Fruit fly (Drosophila melanogaster) whole organism, embryonic: ENCODE data around the gene CCKLR-17D1.

ENCODE experiments used
- ATbp ChIP-seq: fragments of 200-800 bp; sonication (Bioruptor generic); optimal IDR thresholded peaks from 2 replicates; lab custom pipeline; 2017; ENCODE audit warnings: missing biosample characterization, mild to moderate bottlenecking, missing genetic modification characterization, missing genetic modification reagents
- CG10267 ChIP-seq: fragments of 200-800 bp; sonication (Bioruptor generic); optimal IDR thresholded peaks from 2 replicates; lab custom pipeline; 2018; ENCODE audit warnings: missing biosample characterization, mild to moderate bottlenecking, missing genetic modification characterization, moderate library complexity
- CG10274 ChIP-seq: fragments of 200-800 bp; sonication (Bioruptor generic); optimal IDR thresholded peaks from 3 replicates; lab custom pipeline; 2017; ENCODE audit warnings: missing biosample characterization, mild to moderate bottlenecking, missing genetic modification characterization
- CG11093 ChIP-seq: fragments of 200-800 bp; sonication (Bioruptor generic); IDR thresholded peaks from 3 replicates; pipeline ENCODE4 v1.3.6; 2022; ENCODE audit warnings: missing biosample characterization, missing genetic modification characterization
- CG11504 ChIP-seq: fragments of 200-800 bp; sonication (Bioruptor generic); optimal IDR thresholded peaks from 3 replicates; lab custom pipeline; 2019; ENCODE audit warnings: missing biosample characterization, mild to moderate bottlenecking, missing genetic modification characterization, moderate library complexity
- CG11695 ChIP-seq: fragments of 200-800 bp; sonication (Bioruptor generic); IDR thresholded peaks from 3 replicates; pipeline ENCODE4 v1.3.6; 2022; ENCODE audit warnings: missing biosample characterization, missing genetic modification characterization
- CG12942 ChIP-seq: fragments of 200-800 bp; sonication (Bioruptor generic); optimal IDR thresholded peaks from 3 replicates; lab custom pipeline; 2016; ENCODE audit warnings: missing biosample characterization, missing genetic modification characterization
- CG13775 ChIP-seq: fragments of 200-800 bp; sonication (Bioruptor generic); optimal IDR thresholded peaks from 3 replicates; lab custom pipeline; 2017; ENCODE audit warnings: missing biosample characterization, mild to moderate bottlenecking, missing genetic modification characterization
- CG15514 ChIP-seq: fragments of 200-800 bp; sonication (Bioruptor generic); optimal IDR thresholded peaks from 3 replicates; lab custom pipeline; 2017; ENCODE audit warnings: missing biosample characterization, missing genetic modification characterization, mild to moderate bottlenecking, moderate library complexity, missing genetic modification reagents
- CG17385 ChIP-seq: fragments of 200-800 bp; sonication (Bioruptor generic); optimal IDR thresholded peaks from 3 replicates; lab custom pipeline; 2018; ENCODE audit warnings: missing biosample characterization, mild to moderate bottlenecking, missing genetic modification characterization
- CG18011 ChIP-seq: fragments of 200-800 bp; sonication (Bioruptor generic); optimal IDR thresholded peaks from 2 replicates; lab custom pipeline; 2017; ENCODE audit warnings: missing biosample characterization, missing genetic modification characterization, mild to moderate bottlenecking, moderate library complexity, missing genotype
- CG2889 ChIP-seq: fragments of 200-800 bp; sonication (Bioruptor generic); IDR thresholded peaks from 3 replicates; pipeline ENCODE4 v1.3.6; 2022; ENCODE audit warnings: missing biosample characterization, missing genetic modification characterization
- CG31365 ChIP-seq: fragments of 200-800 bp; sonication (Bioruptor generic); optimal IDR thresholded peaks from 2 replicates; lab custom pipeline; 2018; ENCODE audit warnings: missing biosample characterization, mild to moderate bottlenecking, missing genetic modification characterization
- CG32772 ChIP-seq: fragments of 200-800 bp; sonication (Bioruptor generic); IDR thresholded peaks from 2 replicates; pipeline ENCODE4 v1.3.6; 2022; ENCODE audit warnings: missing biosample characterization, missing genetic modification characterization
- CG3281 ChIP-seq: fragments of 200-800 bp; sonication (Bioruptor generic); optimal IDR thresholded peaks from 3 replicates; lab custom pipeline; 2017; ENCODE audit warnings: missing biosample characterization, mild to moderate bottlenecking, missing genetic modification characterization
- CG34224 ChIP-seq: fragments of 200-800 bp; sonication (Bioruptor generic); IDR thresholded peaks from 3 replicates; pipeline ENCODE4 v1.3.6; 2022; ENCODE audit warnings: missing biosample characterization, missing genetic modification characterization; ENCODE audit not compliant: partially characterized antibody
- CG3995 ChIP-seq: fragments of 200-800 bp; sonication (Bioruptor generic); optimal IDR thresholded peaks from 3 replicates; lab custom pipeline; 2016; ENCODE audit warnings: missing biosample characterization, missing genetic modification characterization
- CG4820 ChIP-seq: fragments of 200-800 bp; sonication (Bioruptor generic); optimal IDR thresholded peaks from 3 replicates; lab custom pipeline; 2016; ENCODE audit warnings: missing biosample characterization, missing genetic modification characterization
- CG6272 ChIP-seq: fragments of 200-800 bp; sonication (Bioruptor generic); IDR thresholded peaks from 2 replicates; pipeline ENCODE4 v1.3.6; 2022; ENCODE audit warnings: missing biosample characterization, missing genetic modification characterization
- CG6689 ChIP-seq: fragments of 200-800 bp; sonication (Bioruptor generic); IDR thresholded peaks from 2 replicates; pipeline ENCODE4 v1.3.6; 2022; ENCODE audit warnings: missing biosample characterization, missing genetic modification characterization
- CG6813 ChIP-seq: fragments of 200-800 bp; sonication (Bioruptor generic); optimal IDR thresholded peaks from 2 replicates; lab custom pipeline; 2017; ENCODE audit warnings: missing biosample characterization, missing genetic modification characterization, mild to moderate bottlenecking, moderate library complexity, missing genetic modification reagents
- CG6854 ChIP-seq: fragments of 200-800 bp; sonication (Bioruptor generic); optimal IDR thresholded peaks from 3 replicates; lab custom pipeline; 2017; ENCODE audit warnings: missing biosample characterization, mild to moderate bottlenecking, missing genetic modification characterization
- CG8388 ChIP-seq: fragments of 200-800 bp; sonication (Bioruptor generic); optimal IDR thresholded peaks from 2 replicates; lab custom pipeline; 2019; ENCODE audit warnings: missing biosample characterization, mild to moderate bottlenecking, missing genetic modification characterization, moderate library complexity
- CG9727 ChIP-seq: fragments of 200-800 bp; sonication (Bioruptor generic); optimal IDR thresholded peaks from 3 replicates; lab custom pipeline; 2017; ENCODE audit warnings: missing biosample characterization, mild to moderate bottlenecking, missing genetic modification characterization
- CG9817 ChIP-seq: fragments of 200-800 bp; sonication (Bioruptor generic); optimal IDR thresholded peaks from 2 replicates; lab custom pipeline; 2018; ENCODE audit warnings: missing biosample characterization, mild to moderate bottlenecking, missing genetic modification characterization, moderate library complexity
- CoRest ChIP-seq: fragments of 200-800 bp; sonication (Bioruptor generic); optimal IDR thresholded peaks from 3 replicates; lab custom pipeline; 2018; ENCODE audit warnings: missing biosample characterization, mild to moderate bottlenecking, missing genetic modification characterization, moderate library complexity
- Dad ChIP-seq: fragments of 200-800 bp; sonication (Bioruptor generic); optimal IDR thresholded peaks from 3 replicates; lab custom pipeline; 2016; ENCODE audit warnings: missing biosample characterization, missing genetic modification characterization
- Fer1 ChIP-seq: fragments of 200-800 bp; sonication (Bioruptor generic); optimal IDR thresholded peaks from 2 replicates; lab custom pipeline; 2017; ENCODE audit warnings: missing biosample characterization, mild to moderate bottlenecking, missing genetic modification characterization
- MBD-R2 ChIP-seq: fragments of 200-800 bp; sonication (Bioruptor generic); IDR thresholded peaks from 2 replicates; pipeline ENCODE4 v1.3.6; 2022; ENCODE audit warnings: missing biosample characterization, missing genetic modification characterization
- MESR4 ChIP-seq: fragments of 200-800 bp; sonication (Bioruptor generic); optimal IDR thresholded peaks from 2 replicates; lab custom pipeline; 2018; ENCODE audit warnings: missing biosample characterization, mild to moderate bottlenecking, missing genetic modification characterization, moderate library complexity
- Myb ChIP-seq: fragments of 200-800 bp; sonication (Bioruptor generic); optimal IDR thresholded peaks from 2 replicates; lab custom pipeline; 2016; ENCODE audit warnings: missing biosample characterization, missing genetic modification characterization
- Nf-YC ChIP-seq: fragments of 200-800 bp; optimal IDR thresholded peaks from 3 replicates; lab custom pipeline; 2019; ENCODE audit warnings: missing biosample characterization, mild to moderate bottlenecking, missing genetic modification characterization, moderate library complexity
- Optix ChIP-seq: fragments of 200-800 bp; sonication (Bioruptor generic); IDR thresholded peaks from 3 replicates; pipeline ENCODE4 v1.3.6; 2022; ENCODE audit warnings: missing biosample characterization, missing genetic modification characterization
- PHDP ChIP-seq: fragments of 200-800 bp; sonication (Bioruptor generic); optimal IDR thresholded peaks from 3 replicates; lab custom pipeline; 2018; ENCODE audit warnings: missing biosample characterization, mild to moderate bottlenecking, missing genetic modification characterization, moderate library complexity
- Scr ChIP-seq: fragments of 200-800 bp; sonication (Bioruptor generic); IDR thresholded peaks from 2 replicates; pipeline ENCODE4 v1.3.6; 2022; ENCODE audit warnings: missing biosample characterization, missing genetic modification characterization; ENCODE audit not compliant: partially characterized antibody
- Sry-δ ChIP-seq: fragments of 200-800 bp; sonication (Bioruptor generic); optimal IDR thresholded peaks from 2 replicates; lab custom pipeline; 2016; ENCODE audit warnings: missing biosample characterization, missing genetic modification characterization
- Taf1 ChIP-seq: fragments of 200-800 bp; sonication (Bioruptor generic); IDR thresholded peaks from 2 replicates; pipeline ENCODE4 v1.3.6; 2022; ENCODE audit warnings: missing biosample characterization, missing genetic modification characterization
- al ChIP-seq: fragments of 200-800 bp; sonication (Bioruptor generic); IDR thresholded peaks from 2 replicates; pipeline ENCODE4 v1.3.6; 2022; ENCODE audit warnings: missing biosample characterization, missing genetic modification characterization
- bigmax ChIP-seq: fragments of 200-800 bp; sonication (Bioruptor generic); optimal IDR thresholded peaks from 2 replicates; lab custom pipeline; 2018; ENCODE audit warnings: missing biosample characterization, mild to moderate bottlenecking, missing genetic modification characterization
- cas ChIP-seq: fragments of 200-800 bp; sonication (Bioruptor generic); IDR thresholded peaks from 2 replicates; pipeline ENCODE4 v1.3.6; 2022; ENCODE audit warnings: missing biosample characterization, missing genetic modification characterization
- ftz-f1 ChIP-seq: fragments of 200-800 bp; sonication (Bioruptor generic); optimal IDR thresholded peaks from 2 replicates; lab custom pipeline; 2016; ENCODE audit warnings: missing biosample characterization, missing genetic modification characterization
- gce ChIP-seq: fragments of 200-800 bp; sonication (Bioruptor generic); IDR thresholded peaks from 3 replicates; pipeline ENCODE4 v1.3.6; 2022; ENCODE audit warnings: missing biosample characterization, missing genetic modification characterization
- lov ChIP-seq, 2 experiments: fragments of 200-800 bp in 1 of 2; fragments of >200 bp in 1 of 2; sonication (Bioruptor generic) in 1 of 2; IDR thresholded peaks in 1 of 2; optimal IDR thresholded peaks in 1 of 2; 2 replicates in 1 of 2; 3 replicates in 1 of 2; pipeline versions ENCODE4 v1.3.6 to Lab custom; 2017 to 2022; ENCODE audit warnings: missing biosample characterization in 1 of 2, missing genetic modification characterization in 1 of 2
- org-1 ChIP-seq: fragments of 200-800 bp; sonication (Bioruptor generic); optimal IDR thresholded peaks from 2 replicates; lab custom pipeline; 2017; ENCODE audit warnings: missing biosample characterization, missing genetic modification characterization
- peb ChIP-seq: fragments of 200-800 bp; sonication (Bioruptor generic); IDR thresholded peaks from 2 replicates; pipeline ENCODE4 v1.3.6; 2022; ENCODE audit warnings: missing biosample characterization, missing genetic modification characterization
- salm ChIP-seq: fragments of 200-800 bp; sonication (Bioruptor generic); optimal IDR thresholded peaks from 2 replicates; lab custom pipeline; 2018; ENCODE audit warnings: missing biosample characterization, mild to moderate bottlenecking, missing genetic modification characterization
- schlank ChIP-seq: fragments of 200-800 bp; sonication (Bioruptor generic); optimal IDR thresholded peaks from 2 replicates; lab custom pipeline; 2018; ENCODE audit warnings: missing biosample characterization, mild to moderate bottlenecking, missing genetic modification characterization
- tna ChIP-seq: fragments of 200-800 bp; sonication (Bioruptor generic); IDR thresholded peaks from 2 replicates; pipeline ENCODE4 v1.3.6; 2022; ENCODE audit warnings: missing biosample characterization, missing genetic modification characterization; ENCODE audit not compliant: partially characterized antibody
- trem ChIP-seq: fragments of 200-800 bp; optimal IDR thresholded peaks from 3 replicates; lab custom pipeline; 2019; ENCODE audit warnings: missing biosample characterization, mild to moderate bottlenecking, missing genetic modification characterization, moderate library complexity
- unpg ChIP-seq: fragments of 200-800 bp; sonication (Bioruptor generic); optimal IDR thresholded peaks from 3 replicates; lab custom pipeline; 2018; ENCODE audit warnings: missing biosample characterization, mild to moderate bottlenecking, missing genetic modification characterization, moderate library complexity
- vvl ChIP-seq: fragments of 200-800 bp; sonication (Bioruptor generic); IDR thresholded peaks from 2 replicates; pipeline ENCODE4 v1.3.6; 2022; ENCODE audit warnings: missing biosample characterization, missing genetic modification characterization

CCKLR-17D1 gene

dm6 chrX:18657502-18657947 is 68.8 kb downstream of the CCKLR-17D1 start, which contains the start of gene fu (continued):
- TF ChIP-seq Optix (GFP tag; lab: Robert Waterston, UW) (no peak), MESR4 (GFP tag; lab: Kevin White, UChicago) (peak; percentile 89), CG6272 (GFP tag; lab: Robert Waterston, UW) (no peak), CG11093 (GFP tag; lab: Robert Waterston, UW) (no peak), CG4820 (GFP tag; lab: Kevin White, UChicago) (peak; percentile 5), MBD-R2 (peak; percentile 74), CG9817 (tag; lab: Kevin White, UChicago) (no peak), CG6813 (no peak), salm (tag; lab: Kevin White, UChicago) (no peak), CoRest (peak; percentile 51), peb (GFP tag; lab: Robert Waterston, UW) (no peak), Sry-δ (no peak), CG32772 (GFP tag; lab: Robert Waterston, UW) (no peak), tna (GFP tag; lab: Robert Waterston, UW) (no peak), CG6854 (GFP tag; lab: Kevin White, UChicago) (no peak), CG18011 (GFP tag; lab: Kevin White, UChicago) (no peak), unpg (peak; percentile 27), CG15514 (peak; percentile 34), cas (no peak), Myb (no peak), ftz-f1 (GFP tag; lab: Kevin White, UChicago) (no peak), Nf-YC (tag; lab: Kevin White, UChicago) (peak; percentile 43), Fer1 (GFP tag; lab: Kevin White, UChicago) (peak; percentile 21), bigmax (GFP tag; lab: Kevin White, UChicago) (no peak), CG12942 (GFP tag; lab: Kevin White, UChicago) (no peak), schlank (tag; lab: Kevin White, UChicago) (no peak), vvl (GFP tag; lab: Robert Waterston, UW) (peak; percentile 41), CG13775 (GFP tag; lab: Kevin White, UChicago) (peak; percentile 30), CG2889 (GFP tag; lab: Robert Waterston, UW) (no peak), CG31365 (no peak), PHDP (tag; lab: Kevin White, UChicago) (peak; percentile 10), CG10267 (tag; lab: Kevin White, UChicago) (peak; percentile 47), CG34224 (no peak), Scr (GFP tag; lab: Robert Waterston, UW) (no peak), CG17385 (GFP tag; lab: Kevin White, UChicago) (peak; percentile 28), al (no peak), CG6689 (GFP tag; lab: Robert Waterston, UW) (no peak), CG3281 (GFP tag; lab: Kevin White, UChicago) (peak; percentile 34), CG11695 (no peak), gce (GFP tag; lab: Robert Waterston, UW) (no peak), Dad (GFP tag; lab: Kevin White, UChicago) (no peak), CG9727 (GFP tag; lab: Kevin White, UChicago) (no peak), org-1 (GFP tag; lab: Kevin White, UChicago) (no peak), CG8388 (GFP tag; lab: Kevin White, UChicago) (peak; percentile 17), Taf1 (GFP tag; lab: Robert Waterston, UW) (no peak), CG10274 (GFP tag; lab: Kevin White, UChicago) (no peak), ATbp (no peak), trem (tag; lab: Kevin White, UChicago) (peak; percentile 25), lov (optimal IDR thresholded peaks at IDR 0.05; lab: Kevin White, UChicago) (no peak), lov (GFP tag; IDR thresholded peaks at IDR 0.05; lab: Robert Waterston, UW) (no peak), CG11504 (tag; lab: Kevin White, UChicago) (peak; percentile 50), CG3995 (no peak)
